Fruit fly (Drosophila melanogaster) whole organism, embryonic: ENCODE results near the gene trus.

ENCODE experiments used
- CG13287 ChIP-seq: fragments of 200-800 bp; sonication (Bioruptor generic); IDR thresholded peaks from 2 replicates; pipeline ENCODE4 v1.3.6; 2022; ENCODE audit warnings: missing biosample characterization, missing genetic modification characterization; ENCODE audit not compliant: partially characterized antibody
- CG6683 ChIP-seq: fragments of 200-800 bp; sonication (Bioruptor generic); optimal IDR thresholded peaks from 2 replicates; lab custom pipeline; 2017; ENCODE audit warnings: missing biosample characterization, mild to moderate bottlenecking, missing genetic modification characterization, missing genetic modification reagents
- Gug ChIP-seq: fragments of 200-800 bp; sonication (Bioruptor generic); IDR thresholded peaks from 4 replicates; pipeline ENCODE4 v1.3.6; 2022; ENCODE audit warnings: missing biosample characterization, missing genetic modification characterization
- PHDP ChIP-seq: fragments of 200-800 bp; sonication (Bioruptor generic); optimal IDR thresholded peaks from 3 replicates; lab custom pipeline; 2018; ENCODE audit warnings: missing biosample characterization, mild to moderate bottlenecking, missing genetic modification characterization, moderate library complexity
- Pdp1 ChIP-seq, 2 experiments: fragments of 200-800 bp; sonication (Bioruptor generic); optimal IDR thresholded peaks; 3 replicates each; lab custom pipeline; 2016; ENCODE audit warnings: missing biosample characterization in 2 of 2, missing genetic modification characterization in 2 of 2, mild to moderate bottlenecking in 1 of 2, moderate library complexity in 1 of 2
- TFAM ChIP-seq: fragments of 200-800 bp; sonication (Bioruptor generic); optimal IDR thresholded peaks from 2 replicates; lab custom pipeline; 2017; ENCODE audit warnings: missing biosample characterization, missing genetic modification characterization, inconsistent platforms
- shn ChIP-seq: fragments of 200-800 bp; sonication (Bioruptor generic); optimal IDR thresholded peaks from 3 replicates; lab custom pipeline; 2016; ENCODE audit warnings: missing biosample characterization, missing genetic modification characterization
- sisA ChIP-seq: fragments of 200-800 bp; sonication (Bioruptor generic); IDR thresholded peaks from 2 replicates; pipeline ENCODE4 v1.3.6; 2022; ENCODE audit warnings: missing biosample characterization, missing genetic modification characterization

dm6 chr3R:12439401-12440143 lies 16.8 kb upstream of the trus start, which contains the start of gene Desat1:
- TF ChIP-seq CG6683 (GFP tag; lab: Kevin White, UChicago) = no peak
- no peak for TF ChIP-seq shn
- peak in 1 of 2 experiments; percentile 60 for TF ChIP-seq Pdp1 (GFP tag; optimal IDR thresholded peaks at IDR 0.05; lab: Kevin White, UChicago)
- TF ChIP-seq sisA (GFP tag; lab: Robert Waterston, UW) = no peak
- TF ChIP-seq Gug = no peak
- TF ChIP-seq TFAM (GFP tag; lab: Kevin White, UChicago) = no peak
- peak; percentile 94 for TF ChIP-seq CG13287 (GFP tag; lab: Robert Waterston, UW)
- TF ChIP-seq PHDP (tag; lab: Kevin White, UChicago) = no peak
